Fruit fly (Drosophila melanogaster): ENCODE measurements around the gene CG13318.

CG13318 gene

DNA sequence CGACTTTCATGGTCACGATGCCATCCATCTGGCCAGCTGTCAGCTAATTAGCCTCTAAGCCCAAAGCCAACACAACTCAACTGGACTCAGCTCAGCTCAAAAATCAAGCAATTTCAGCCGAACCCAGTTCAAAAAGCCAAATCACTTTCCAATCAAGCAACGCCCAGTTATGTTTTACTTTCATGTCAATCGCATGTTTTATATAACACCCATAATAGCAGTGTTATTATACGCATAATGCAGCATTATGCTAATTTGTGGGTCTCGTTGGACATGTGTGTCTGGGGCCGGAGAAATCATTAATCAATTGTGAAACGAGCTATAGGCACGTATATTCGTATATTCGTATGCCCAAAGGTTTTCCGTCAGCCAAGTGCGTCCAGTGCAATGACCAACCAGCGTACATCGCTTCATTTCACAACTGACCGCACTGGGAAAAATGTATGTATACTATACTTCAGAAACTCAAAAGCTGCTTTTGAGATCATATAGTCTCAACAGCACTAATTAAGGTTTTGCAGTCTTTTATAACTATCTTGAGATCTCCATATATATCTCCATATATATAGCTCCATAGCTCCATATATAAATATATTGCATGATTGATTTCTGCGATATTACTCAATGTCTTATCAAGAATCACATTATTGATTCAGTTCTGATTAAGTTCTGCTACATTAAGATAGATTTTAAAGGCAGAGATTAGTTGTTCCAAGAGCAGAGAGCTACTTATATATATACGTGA is 15.2 kb upstream of the CG13318 start (continued):
- TF ChIP-seq Elba2 (GFP tag; optimal IDR thresholded peaks at IDR 0.05) = no peak
- no peak for TF ChIP-seq CG11560 (tag; IDR thresholded peaks at IDR 0.05)
- TF ChIP-seq gro (GFP tag; optimal IDR thresholded peaks at IDR 0.05) = no peak
- TF ChIP-seq CG10366 (GFP tag; IDR thresholded peaks at IDR 0.05) = no peak
- TF ChIP-seq CG10147 (GFP tag; optimal IDR thresholded peaks at IDR 0.05) = no peak
- TF ChIP-seq fd96Cb (tag; optimal IDR thresholded peaks at IDR 0.05) = peak; percentile 23
- no peak for TF ChIP-seq Hmx (GFP tag; optimal IDR thresholded peaks at IDR 0.05)
- TF ChIP-seq Tbp (GFP tag; optimal IDR thresholded peaks at IDR 0.05) = no peak
- no peak for TF ChIP-seq Abd-B (GFP tag; optimal IDR thresholded peaks at IDR 0.05)
- TF ChIP-seq jigr1 (GFP tag; IDR thresholded peaks at IDR 0.05) = no peak
- peak; percentile 44 for TF ChIP-seq CG10979 (tag; optimal IDR thresholded peaks at IDR 0.05)
- no peak for TF ChIP-seq CG15601 (tag; optimal IDR thresholded peaks at IDR 0.05)
- no peak for TF ChIP-seq CG15696 (tag; optimal IDR thresholded peaks at IDR 0.05)
- TF ChIP-seq Hsf (GFP tag; optimal IDR thresholded peaks at IDR 0.05) = no peak
- TF ChIP-seq Vsx1 (GFP tag; optimal IDR thresholded peaks at IDR 0.05) = no peak
- no peak for TF ChIP-seq CG11398 (GFP tag; optimal IDR thresholded peaks at IDR 0.05)
- no peak for TF ChIP-seq CG10321 (GFP tag; IDR thresholded peaks at IDR 0.05)
- TF ChIP-seq oc (tag; optimal IDR thresholded peaks at IDR 0.05) = peak; percentile 59
- no peak for TF ChIP-seq CrebB (tag; optimal IDR thresholded peaks at IDR 0.05)
- no peak for TF ChIP-seq peb (GFP tag; IDR thresholded peaks at IDR 0.05)
- TF ChIP-seq zf30C (GFP tag; optimal IDR thresholded peaks at IDR 0.05) = no peak
- peak; percentile 57 for TF ChIP-seq CG11504 (tag; optimal IDR thresholded peaks at IDR 0.05)
- no peak for TF ChIP-seq dan (GFP tag; IDR thresholded peaks at IDR 0.05)
- no peak for TF ChIP-seq tgo (GFP tag; IDR thresholded peaks at IDR 0.05)
- no peak for TF ChIP-seq tup (GFP tag; optimal IDR thresholded peaks at IDR 0.05)
- no peak for TF ChIP-seq lbe (GFP tag; optimal IDR thresholded peaks at IDR 0.05)
- TF ChIP-seq kni (GFP tag; optimal IDR thresholded peaks at IDR 0.05) = peak; percentile 1
- no peak for TF ChIP-seq CG1602 (GFP tag; optimal IDR thresholded peaks at IDR 0.05)
- TF ChIP-seq slbo (GFP tag; IDR thresholded peaks at IDR 0.05) = no peak
- TF ChIP-seq lmd (GFP tag; IDR thresholded peaks at IDR 0.05) = no peak
- TF ChIP-seq gem (tag; optimal IDR thresholded peaks at IDR 0.05) = no peak
- no peak for TF ChIP-seq grn (GFP tag; optimal IDR thresholded peaks at IDR 0.05)

- TF ChIP-seq zen2 (GFP tag; IDR thresholded peaks at IDR 0.05; ENCODE audit: partially characterized antibody) = 0 out of 3 replicates have a peak, but pooled peaks have one; percentile 19
- TF ChIP-seq chinmo (GFP tag; IDR thresholded peaks at IDR 0.05; ENCODE audit: partially characterized antibody) = 0 out of 4 replicates have a peak, but pooled peaks have one; percentile 33
- no peak for TF ChIP-seq HLH54F (GFP tag; optimal IDR thresholded peaks at IDR 0.05)
- TF ChIP-seq CG2120 (GFP tag; optimal IDR thresholded peaks at IDR 0.05) = no peak
- TF ChIP-seq z (GFP tag; IDR thresholded peaks at IDR 0.05) = peak; percentile 95
These were observed 13.0 kb upstream of the CG13318 start for dm6 chr3R:8785451-8785850.

DNA sequence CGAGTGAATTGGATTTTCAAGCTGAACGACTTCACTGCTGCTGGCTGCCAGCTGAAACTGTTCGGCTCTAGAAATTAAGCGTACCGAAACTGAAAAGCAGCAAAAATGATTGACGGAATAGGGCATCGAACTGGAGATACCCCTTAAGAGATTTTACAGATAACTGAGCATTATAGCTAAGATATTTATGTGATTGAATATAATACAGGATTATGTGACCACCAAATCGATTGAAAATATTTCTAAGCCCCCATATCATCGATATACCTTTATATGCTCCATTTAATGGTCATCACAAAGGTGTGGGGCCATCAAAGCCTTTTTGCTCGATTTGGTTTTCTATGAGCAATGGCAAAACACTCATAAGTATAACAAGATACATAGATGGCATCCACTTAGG is 12.3 kb upstream of the CG13318 start:
- peak; percentile 63; the same call in 2 of the 3 replicates for TF ChIP-seq zfh1 (GFP tag; IDR thresholded peaks at IDR 0.05)
- peak; percentile 50 for TF ChIP-seq sisA (GFP tag; IDR thresholded peaks at IDR 0.05)
- TF ChIP-seq CG32767 (GFP tag; IDR thresholded peaks at IDR 0.05) = peak; percentile 47; the same call in 1 of the 2 replicates
- TF ChIP-seq CG9932 (GFP tag; IDR thresholded peaks at IDR 0.05) = peak; percentile 69
- no peak for TF ChIP-seq CG7963 (GFP tag; IDR thresholded peaks at IDR 0.05; ENCODE audit: partially characterized antibody)
- TF ChIP-seq CG17361 (GFP tag; IDR thresholded peaks at IDR 0.05) = no peak
- TF ChIP-seq NC2β (GFP tag; optimal IDR thresholded peaks at IDR 0.05) = no peak
- peak; percentile 24; the same call in 1 of the 2 replicates for TF ChIP-seq CG10366 (GFP tag; IDR thresholded peaks at IDR 0.05)
- TF ChIP-seq ato (GFP tag; IDR thresholded peaks at IDR 0.05; ENCODE audit: partially characterized antibody) = no peak
- TF ChIP-seq danr (GFP tag; IDR thresholded peaks at IDR 0.05) = no peak
- peak; percentile 10 for TF ChIP-seq fu2 (GFP tag; optimal IDR thresholded peaks at IDR 0.05)
- TF ChIP-seq jumu (GFP tag; optimal IDR thresholded peaks at IDR 0.05) = peak; percentile 25
- peak; percentile 62; the same call in 2 of the 3 replicates for TF ChIP-seq CG11695 (GFP tag; IDR thresholded peaks at IDR 0.05)
- TF ChIP-seq ranshi (GFP tag; IDR thresholded peaks at IDR 0.05) = peak; percentile 45; the same call in 1 of the 2 replicates

All from whole organism, embryonic.